Fruit fly (Drosophila melanogaster) whole organism, embryonic: ENCODE data around the gene CG9837.

ENCODE experiments used
- Aef1 ChIP-seq: fragments of 200-800 bp; sonication (Bioruptor generic); IDR thresholded peaks from 3 replicates; pipeline ENCODE4 v1.3.6; 2022; ENCODE audit warnings: missing biosample characterization, missing genetic modification characterization
- B-H2 ChIP-seq: fragments of 200-800 bp; sonication (Bioruptor generic); optimal IDR thresholded peaks from 2 replicates; lab custom pipeline; 2018; ENCODE audit warnings: missing biosample characterization, mild to moderate bottlenecking, missing genetic modification characterization
- C15 ChIP-seq: fragments of 200-800 bp; sonication (Bioruptor generic); IDR thresholded peaks from 3 replicates; pipeline ENCODE4 v1.3.6; 2022; ENCODE audit warnings: missing biosample characterization, missing genetic modification characterization
- CG10209 ChIP-seq: fragments of 200-800 bp; sonication (Bioruptor generic); optimal IDR thresholded peaks from 3 replicates; lab custom pipeline; 2017; ENCODE audit warnings: missing biosample characterization, mild to moderate bottlenecking, missing genetic modification characterization, missing genetic modification reagents
- CG11093 ChIP-seq: fragments of 200-800 bp; sonication (Bioruptor generic); IDR thresholded peaks from 3 replicates; pipeline ENCODE4 v1.3.6; 2022; ENCODE audit warnings: missing biosample characterization, missing genetic modification characterization
- CG11247 ChIP-seq: fragments of 200-800 bp; sonication (Bioruptor generic); IDR thresholded peaks from 2 replicates; pipeline ENCODE4 v1.3.6; 2022; ENCODE audit warnings: missing biosample characterization, missing genetic modification characterization
- CG12236 ChIP-seq: fragments of 200-800 bp; sonication (Bioruptor generic); optimal IDR thresholded peaks from 2 replicates; lab custom pipeline; 2016; ENCODE audit warnings: missing biosample characterization, missing genetic modification characterization
- CG13424 ChIP-seq: fragments of 200-800 bp; sonication (Bioruptor generic); optimal IDR thresholded peaks from 2 replicates; lab custom pipeline; 2019; ENCODE audit warnings: missing biosample characterization, mild to moderate bottlenecking, missing genetic modification characterization, moderate library complexity
- CG14441 ChIP-seq: fragments of 200-800 bp; sonication (Bioruptor generic); IDR thresholded peaks from 2 replicates; pipeline ENCODE4 v1.3.6; 2022; ENCODE audit warnings: missing biosample characterization, missing genetic modification characterization
- CG14965 ChIP-seq: fragments of 200-800 bp; sonication (Bioruptor generic); optimal IDR thresholded peaks from 2 replicates; lab custom pipeline; 2016; ENCODE audit warnings: missing biosample characterization, missing genetic modification characterization, borderline replicate concordance
- CG1832 ChIP-seq: fragments of 200-800 bp; sonication (Bioruptor generic); optimal IDR thresholded peaks from 2 replicates; lab custom pipeline; 2017; ENCODE audit warnings: missing biosample characterization, mild to moderate bottlenecking, missing genetic modification characterization, inconsistent platforms
- CG18599 ChIP-seq: fragments of 200-800 bp; sonication (Bioruptor generic); optimal IDR thresholded peaks from 3 replicates; lab custom pipeline; 2017; ENCODE audit warnings: missing biosample characterization, missing genetic modification characterization, mild to moderate bottlenecking, moderate library complexity, missing genetic modification reagents
- CG18764 ChIP-seq: fragments of 200-800 bp; sonication (Bioruptor generic); optimal IDR thresholded peaks from 3 replicates; lab custom pipeline; 2016; ENCODE audit warnings: missing biosample characterization, missing genetic modification characterization
- CG2199 ChIP-seq: fragments of 200-800 bp; sonication (Bioruptor generic); IDR thresholded peaks from 3 replicates; pipeline ENCODE4 v1.3.6; 2022; ENCODE audit warnings: missing biosample characterization, missing genetic modification characterization
- CG34224 ChIP-seq: fragments of 200-800 bp; sonication (Bioruptor generic); IDR thresholded peaks from 3 replicates; pipeline ENCODE4 v1.3.6; 2022; ENCODE audit warnings: missing biosample characterization, missing genetic modification characterization; ENCODE audit not compliant: partially characterized antibody
- CG3847 ChIP-seq: fragments of 200-800 bp; sonication (Bioruptor generic); IDR thresholded peaks from 2 replicates; pipeline ENCODE4 v1.3.6; 2022; ENCODE audit warnings: missing biosample characterization, missing genetic modification characterization
- CG4282 ChIP-seq: fragments of 200-800 bp; sonication (Bioruptor generic); optimal IDR thresholded peaks from 2 replicates; lab custom pipeline; 2016; ENCODE audit warnings: missing biosample characterization, missing genetic modification characterization
- CG4820 ChIP-seq: fragments of 200-800 bp; sonication (Bioruptor generic); optimal IDR thresholded peaks from 3 replicates; lab custom pipeline; 2016; ENCODE audit warnings: missing biosample characterization, missing genetic modification characterization
- CG6272 ChIP-seq: fragments of 200-800 bp; sonication (Bioruptor generic); IDR thresholded peaks from 2 replicates; pipeline ENCODE4 v1.3.6; 2022; ENCODE audit warnings: missing biosample characterization, missing genetic modification characterization
- CG6683 ChIP-seq: fragments of 200-800 bp; sonication (Bioruptor generic); optimal IDR thresholded peaks from 2 replicates; lab custom pipeline; 2017; ENCODE audit warnings: missing biosample characterization, mild to moderate bottlenecking, missing genetic modification characterization, missing genetic modification reagents
- CG7987 ChIP-seq: fragments of 200-800 bp; sonication (Bioruptor generic); optimal IDR thresholded peaks from 2 replicates; lab custom pipeline; 2018; ENCODE audit warnings: missing biosample characterization, mild to moderate bottlenecking, missing genetic modification characterization, moderate library complexity
- CG8388 ChIP-seq: fragments of 200-800 bp; sonication (Bioruptor generic); optimal IDR thresholded peaks from 2 replicates; lab custom pipeline; 2019; ENCODE audit warnings: missing biosample characterization, mild to moderate bottlenecking, missing genetic modification characterization, moderate library complexity
- CG8924 ChIP-seq: fragments of 200-800 bp; optimal IDR thresholded peaks from 3 replicates; lab custom pipeline; 2019; ENCODE audit warnings: missing biosample characterization, mild to moderate bottlenecking, missing genetic modification characterization, moderate library complexity
- Doc2 ChIP-seq: fragments of 200-800 bp; sonication (Bioruptor generic); IDR thresholded peaks from 2 replicates; pipeline ENCODE4 v1.3.6; 2022; ENCODE audit warnings: missing biosample characterization, missing genetic modification characterization
- E2f1 ChIP-seq: fragments of 200-800 bp; sonication (Bioruptor generic); IDR thresholded peaks from 2 replicates; pipeline ENCODE4 v1.3.6; 2022; ENCODE audit warnings: missing biosample characterization, missing genetic modification characterization
- GATAe ChIP-seq: fragments of 200-800 bp; sonication (Bioruptor generic); conservative IDR thresholded peaks from 2 replicates; pipeline ENCODE4 v1.3.6; 2022; ENCODE audit warnings: missing biosample characterization, missing genetic modification characterization
- H2.0 ChIP-seq: fragments of 200-800 bp; sonication (Bioruptor generic); IDR thresholded peaks from 2 replicates; pipeline ENCODE4 v1.3.6; 2022; ENCODE audit warnings: missing biosample characterization, missing genetic modification characterization
- HLH4C ChIP-seq: fragments of 200-800 bp; sonication (Bioruptor generic); IDR thresholded peaks from 3 replicates; pipeline ENCODE4 v1.3.6; 2022; ENCODE audit warnings: missing biosample characterization, missing genetic modification characterization; ENCODE audit not compliant: partially characterized antibody
- Hr78 ChIP-seq, 2 experiments: fragments of 200-800 bp in 1 of 2; fragments of >200 bp in 1 of 2; sonication (Bioruptor generic) in 1 of 2; optimal IDR thresholded peaks; 2 replicates each; lab custom pipeline; 2017 to 2019; ENCODE audit warnings: missing biosample characterization in 2 of 2, missing genetic modification characterization in 2 of 2, mild to moderate bottlenecking in 1 of 2, moderate library complexity in 1 of 2
- MBD-R2 ChIP-seq: fragments of 200-800 bp; sonication (Bioruptor generic); IDR thresholded peaks from 2 replicates; pipeline ENCODE4 v1.3.6; 2022; ENCODE audit warnings: missing biosample characterization, missing genetic modification characterization
- NC2β ChIP-seq: fragments of 200-800 bp; sonication (Bioruptor generic); optimal IDR thresholded peaks from 2 replicates; lab custom pipeline; 2016; ENCODE audit warnings: missing biosample characterization, missing genetic modification characterization
- Sry-β ChIP-seq: fragments of 200-800 bp; sonication (Bioruptor generic); optimal IDR thresholded peaks from 2 replicates; lab custom pipeline; 2018; ENCODE audit warnings: missing biosample characterization, mild to moderate bottlenecking, missing genetic modification characterization, moderate library complexity
- Xrp1 ChIP-seq: fragments of 200-800 bp; sonication (Bioruptor generic); IDR thresholded peaks from 2 replicates; pipeline ENCODE4 v1.3.6; 2022; ENCODE audit warnings: missing biosample characterization, missing genetic modification characterization
- ap ChIP-seq: fragments of 200-800 bp; sonication (Bioruptor generic); IDR thresholded peaks from 2 replicates; pipeline ENCODE4 v1.3.6; 2022; ENCODE audit warnings: missing biosample characterization, missing genetic modification characterization
- ara ChIP-seq: fragments of 200-800 bp; sonication (Bioruptor generic); IDR thresholded peaks from 2 replicates; pipeline ENCODE4 v1.3.6; 2022; ENCODE audit warnings: missing biosample characterization, missing genetic modification characterization
- cas ChIP-seq: fragments of 200-800 bp; sonication (Bioruptor generic); IDR thresholded peaks from 2 replicates; pipeline ENCODE4 v1.3.6; 2022; ENCODE audit warnings: missing biosample characterization, missing genetic modification characterization
- corto ChIP-seq: fragments of 200-800 bp; sonication (Bioruptor generic); optimal IDR thresholded peaks from 2 replicates; lab custom pipeline; 2016; ENCODE audit warnings: missing biosample characterization, mild to moderate bottlenecking, missing genetic modification characterization, moderate library complexity
- en ChIP-seq: fragments of 200-800 bp; sonication (Bioruptor generic); optimal IDR thresholded peaks from 2 replicates; lab custom pipeline; 2016; ENCODE audit warnings: missing biosample characterization, missing genetic modification characterization
- fd96Cb ChIP-seq: fragments of 200-800 bp; sonication (Bioruptor generic); optimal IDR thresholded peaks from 2 replicates; lab custom pipeline; 2018; ENCODE audit warnings: missing biosample characterization, mild to moderate bottlenecking, missing genetic modification characterization, moderate library complexity
- fru ChIP-seq: fragments of >200 bp; optimal IDR thresholded peaks from 2 replicates; lab custom pipeline; 2017
- gcm ChIP-seq: fragments of 200-800 bp; sonication (Bioruptor generic); optimal IDR thresholded peaks from 2 replicates; lab custom pipeline; 2019; ENCODE audit warnings: missing biosample characterization, mild to moderate bottlenecking, missing genetic modification characterization, moderate library complexity
- gfzf ChIP-seq: fragments of 200-800 bp; sonication (Bioruptor generic); optimal IDR thresholded peaks from 2 replicates; lab custom pipeline; 2016; ENCODE audit warnings: missing biosample characterization, mild to moderate bottlenecking, missing genetic modification characterization, moderate library complexity
- maf-S ChIP-seq: fragments of 200-800 bp; sonication (Bioruptor generic); optimal IDR thresholded peaks from 2 replicates; lab custom pipeline; 2016; ENCODE audit warnings: missing biosample characterization, missing genetic modification characterization
- org-1 ChIP-seq: fragments of 200-800 bp; sonication (Bioruptor generic); optimal IDR thresholded peaks from 2 replicates; lab custom pipeline; 2017; ENCODE audit warnings: missing biosample characterization, missing genetic modification characterization
- slbo ChIP-seq: fragments of 200-800 bp; sonication (Bioruptor generic); IDR thresholded peaks from 2 replicates; pipeline ENCODE4 v1.3.6; 2022; ENCODE audit warnings: missing biosample characterization, missing genetic modification characterization
- slou ChIP-seq: fragments of 200-800 bp; sonication (Bioruptor generic); optimal IDR thresholded peaks from 3 replicates; lab custom pipeline; 2016; ENCODE audit warnings: missing biosample characterization, missing genetic modification characterization
- so ChIP-seq: fragments of 200-800 bp; sonication (Bioruptor generic); IDR thresholded peaks from 3 replicates; pipeline ENCODE4 v1.3.6; 2022; ENCODE audit warnings: missing biosample characterization, missing genetic modification characterization
- sug ChIP-seq: fragments of 200-800 bp; optimal IDR thresholded peaks from 2 replicates; lab custom pipeline; 2019; ENCODE audit warnings: missing biosample characterization, mild to moderate bottlenecking, missing genetic modification characterization, moderate library complexity
- tx ChIP-seq: fragments of 200-800 bp; sonication (Bioruptor generic); optimal IDR thresholded peaks from 2 replicates; lab custom pipeline; 2016; ENCODE audit warnings: missing biosample characterization, missing genetic modification characterization
- usp ChIP-seq: fragments of >200 bp; optimal IDR thresholded peaks from 2 replicates; lab custom pipeline; 2017; ENCODE audit warnings: missing biosample characterization, missing genetic modification characterization
- zfh2 ChIP-seq: fragments of 200-800 bp; sonication (Bioruptor generic); optimal IDR thresholded peaks from 2 replicates; lab custom pipeline; 2016; ENCODE audit warnings: missing biosample characterization, missing genetic modification characterization

Gene CG9837

dm6 chr3R:8857496-8858255 lies 44.3 kb upstream of the CG9837 start (continued):
- TF ChIP-seq ara, result peak; percentile 26; the same call in 1 of the 2 replicates
- TF ChIP-seq Xrp1 (GFP tag; lab: Robert Waterston, UW), result no peak
- no peak for TF ChIP-seq CG6272 (GFP tag; lab: Robert Waterston, UW)
- no peak for TF ChIP-seq tx (GFP tag; lab: Kevin White, UChicago)
- TF ChIP-seq CG2199 (GFP tag; lab: Robert Waterston, UW), result peak; percentile 81; the same call in 2 of the 3 replicates
- TF ChIP-seq CG10209, result no peak
- TF ChIP-seq HLH4C, result no peak
- no peak for TF ChIP-seq CG34224
- TF ChIP-seq CG4820, result no peak
- TF ChIP-seq CG8924 (tag; lab: Kevin White, UChicago), result no peak
- no peak for TF ChIP-seq GATAe (GFP tag; lab: Robert Waterston, UW)
- no peak for TF ChIP-seq sug (tag; lab: Kevin White, UChicago)
- no peak for TF ChIP-seq C15 (GFP tag; lab: Robert Waterston, UW)
- TF ChIP-seq CG11093, result no peak
- TF ChIP-seq maf-S (GFP tag; lab: Kevin White, UChicago), result no peak
- TF ChIP-seq CG18599 (GFP tag; lab: Kevin White, UChicago), result no peak
- TF ChIP-seq MBD-R2 (GFP tag; lab: Robert Waterston, UW), result no peak
- TF ChIP-seq slbo, result no peak
- TF ChIP-seq CG14965 (GFP tag; lab: Kevin White, UChicago), result no peak
- TF ChIP-seq CG7987 (GFP tag; lab: Kevin White, UChicago), result no peak
- no peak for TF ChIP-seq CG11247 (GFP tag; lab: Robert Waterston, UW)
- TF ChIP-seq fru (lab: Kevin White, UChicago), result no peak
- TF ChIP-seq E2f1, result no peak
- TF ChIP-seq Aef1 (GFP tag; lab: Robert Waterston, UW), result no peak
- TF ChIP-seq gcm (GFP tag; lab: Kevin White, UChicago), result no peak
- TF ChIP-seq CG4282 (GFP tag; lab: Kevin White, UChicago), result no peak
- no peak for TF ChIP-seq zfh2 (GFP tag; lab: Kevin White, UChicago)
- no peak for TF ChIP-seq corto (GFP tag; lab: Kevin White, UChicago)
- TF ChIP-seq slou (GFP tag; lab: Kevin White, UChicago), result no peak
- TF ChIP-seq en, result no peak
- no peak for TF ChIP-seq CG1832 (GFP tag; lab: Kevin White, UChicago)
- TF ChIP-seq CG13424 (tag; lab: Kevin White, UChicago), result no peak
- no peak for TF ChIP-seq CG8388
- TF ChIP-seq Hr78 (GFP tag; optimal IDR thresholded peaks at IDR 0.05; lab: Kevin White, UChicago), result peak in 1 of 2 experiments; percentile 44
- TF ChIP-seq gfzf (GFP tag; lab: Kevin White, UChicago), result no peak
- TF ChIP-seq so, result no peak
- TF ChIP-seq CG6683 (GFP tag; lab: Kevin White, UChicago), result no peak
- TF ChIP-seq ap (GFP tag; lab: Robert Waterston, UW), result no peak
- TF ChIP-seq Sry-β (GFP tag; lab: Kevin White, UChicago), result no peak
- 0 out of 2 replicates have a peak, but pooled peaks have one; percentile 26 for TF ChIP-seq CG14441 (GFP tag; lab: Robert Waterston, UW)
- no peak for TF ChIP-seq usp (GFP tag; lab: Kevin White, UChicago)
- no peak for TF ChIP-seq B-H2 (GFP tag; lab: Kevin White, UChicago)
- TF ChIP-seq CG18764 (GFP tag; lab: Kevin White, UChicago), result no peak
- TF ChIP-seq H2.0, result no peak
- TF ChIP-seq Doc2, result no peak
- no peak for TF ChIP-seq CG3847 (GFP tag; lab: Robert Waterston, UW)
- no peak for TF ChIP-seq org-1
- TF ChIP-seq fd96Cb, result no peak
- TF ChIP-seq CG12236 (GFP tag; lab: Kevin White, UChicago), result no peak
- TF ChIP-seq cas, result no peak
- no peak for TF ChIP-seq NC2β (GFP tag; lab: Kevin White, UChicago)
